Worm (Caenorhabditis elegans) whole organism, early embryonic: ENCODE results near the gene mdt-17.

Experiments used
- B0310.2 ChIP-seq: sonication (generic microtip); optimal IDR thresholded peaks from 2 replicates; lab custom pipeline; 2016; ENCODE audit warnings: mild to moderate bottlenecking, missing genetic modification characterization, missing compliant biosample characterization
- F13C5.2 ChIP-seq: sonication (generic microtip); optimal IDR thresholded peaks from 2 replicates; lab custom pipeline; 2017; ENCODE audit warnings: mild to moderate bottlenecking, missing genetic modification characterization, inconsistent platforms, missing compliant biosample characterization
- aly-1 ChIP-seq: sonication (generic microtip); optimal IDR thresholded peaks from 2 replicates; lab custom pipeline; 2016; ENCODE audit warnings: missing genetic modification characterization, missing compliant biosample characterization
- ama-1 ChIP-seq: fragments of 150-350 bp; optimal IDR thresholded peaks from 2 replicates; lab custom pipeline; 2014
- ceh-13 ChIP-seq: fragments of 200-800 bp; sonication (Bioruptor generic); optimal IDR thresholded peaks from 2 replicates; lab custom pipeline; 2018; ENCODE audit warnings: mild to moderate bottlenecking, missing genetic modification characterization, missing compliant biosample characterization
- pes-1 ChIP-seq: fragments of 200-800 bp; sonication (Bioruptor generic); IDR thresholded peaks from 2 replicates; pipeline ENCODE4 v1.3.6; 2022; ENCODE audit warnings: missing genetic modification reagents, missing genetic modification characterization, missing compliant biosample characterization

DNA sequence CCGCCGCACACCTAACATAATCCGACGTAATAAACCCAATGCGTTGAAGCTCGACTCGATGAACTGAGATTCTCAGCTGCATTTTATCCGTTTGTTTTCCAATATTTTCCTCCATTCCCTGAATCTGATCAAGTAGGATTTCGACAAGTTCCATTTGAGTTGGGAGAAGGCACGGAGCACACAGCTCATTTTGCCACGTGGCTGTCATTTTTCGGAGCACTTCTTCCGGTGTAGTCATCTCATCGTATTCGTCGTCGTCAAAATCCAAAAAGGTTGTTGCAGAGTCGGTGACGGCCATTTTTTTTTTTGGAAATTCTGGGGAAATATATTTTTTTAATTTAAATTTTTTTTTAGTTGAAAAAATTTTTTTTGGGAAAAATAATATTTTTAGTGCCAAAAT, 29.6 kb downstream of the mdt-17 start, which contains the start of gene sld-5:
- TF ChIP-seq pes-1, result no peak
- no peak for TF ChIP-seq ama-1 (lab: Kevin White, UChicago)
- TF ChIP-seq B0310.2, result no peak
- TF ChIP-seq aly-1 (tag; lab: Kevin White, UChicago), result no peak
- no peak for TF ChIP-seq ceh-13
- no peak for TF ChIP-seq F13C5.2 (tag; lab: Kevin White, UChicago)
